Fruit fly (Drosophila melanogaster) whole organism, prepupa: ENCODE data around the gene Arl2.

ENCODE experiments used
- Blimp-1 ChIP-seq: fragments of 200-800 bp; sonication (Bioruptor generic); optimal IDR thresholded peaks from 3 replicates; lab custom pipeline; 2017; ENCODE audit warnings: missing biosample characterization, missing genetic modification characterization, mild to moderate bottlenecking, moderate library complexity, missing genetic modification reagents
- CG10631 ChIP-seq: fragments of 200-800 bp; sonication (Bioruptor generic); optimal IDR thresholded peaks from 2 replicates; lab custom pipeline; 2016; ENCODE audit warnings: missing biosample characterization, missing genetic modification characterization
- CG11762 ChIP-seq: fragments of 200-800 bp; sonication (Bioruptor generic); optimal IDR thresholded peaks from 3 replicates; lab custom pipeline; 2016; ENCODE audit warnings: missing biosample characterization, missing genetic modification characterization; ENCODE audit not compliant: insufficient read depth
- CG15336 ChIP-seq: fragments of 200-800 bp; sonication (Bioruptor generic); IDR thresholded peaks from 2 replicates; pipeline ENCODE4 v1.3.6; 2022; ENCODE audit warnings: missing biosample characterization, missing genetic modification characterization
- CG16779 ChIP-seq: fragments of 200-800 bp; sonication (Bioruptor generic); optimal IDR thresholded peaks from 3 replicates; lab custom pipeline; 2017; ENCODE audit warnings: missing biosample characterization, mild to moderate bottlenecking, missing genetic modification characterization
- CG32006 ChIP-seq: fragments of 200-800 bp; sonication (Bioruptor generic); optimal IDR thresholded peaks from 3 replicates; lab custom pipeline; 2017; ENCODE audit warnings: missing biosample characterization, mild to moderate bottlenecking, missing genetic modification characterization
- CG3919 ChIP-seq: fragments of 200-800 bp; sonication (Bioruptor generic); optimal IDR thresholded peaks from 3 replicates; lab custom pipeline; 2016; ENCODE audit warnings: missing biosample characterization, missing genetic modification characterization
- CG6163 ChIP-seq: fragments of 200-800 bp; sonication (Bioruptor generic); IDR thresholded peaks from 3 replicates; pipeline ENCODE4 v1.3.6; 2022; ENCODE audit warnings: missing biosample characterization, missing genetic modification characterization
- CG6792 ChIP-seq: fragments of 200-800 bp; sonication (Bioruptor generic); optimal IDR thresholded peaks from 3 replicates; lab custom pipeline; 2016; ENCODE audit warnings: missing biosample characterization, missing genetic modification characterization
- CG7368 ChIP-seq: fragments of 200-800 bp; sonication (Bioruptor generic); optimal IDR thresholded peaks from 3 replicates; lab custom pipeline; 2016; ENCODE audit warnings: missing biosample characterization, missing genetic modification characterization
- CG8319 ChIP-seq: fragments of 200-800 bp; sonication (Bioruptor generic); optimal IDR thresholded peaks from 3 replicates; lab custom pipeline; 2016; ENCODE audit warnings: missing biosample characterization, missing genetic modification characterization
- CG8632 ChIP-seq: fragments of 200-800 bp; sonication (Bioruptor generic); optimal IDR thresholded peaks from 3 replicates; lab custom pipeline; 2016; ENCODE audit warnings: missing biosample characterization, missing genetic modification characterization
- Eip78C ChIP-seq: fragments of 200-800 bp; sonication (Bioruptor generic); peaks from one replicate; lab custom pipeline; 2016; ENCODE audit warnings: missing biosample characterization, missing genetic modification characterization
- Eip93F ChIP-seq: fragments of 200-800 bp; sonication (Bioruptor generic); optimal IDR thresholded peaks from 2 replicates; lab custom pipeline; 2016; ENCODE audit warnings: missing biosample characterization, mild to moderate bottlenecking, missing genetic modification characterization
- Gug ChIP-seq: fragments of 200-800 bp; sonication (Bioruptor generic); IDR thresholded peaks from 2 replicates; pipeline ENCODE4 v1.3.6; 2022; ENCODE audit warnings: missing biosample characterization, missing genetic modification characterization
- Hr38 ChIP-seq: sonication (Bioruptor generic); optimal IDR thresholded peaks from 2 replicates; lab custom pipeline; 2016; ENCODE audit warnings: missing biosample characterization, missing genetic modification characterization
- Hr39 ChIP-seq: fragments of 200-800 bp; sonication (Bioruptor generic); optimal IDR thresholded peaks from 2 replicates; lab custom pipeline; 2016; ENCODE audit warnings: missing biosample characterization, missing genetic modification characterization
- Hr4 ChIP-seq: fragments of 200-800 bp; sonication (Bioruptor generic); optimal IDR thresholded peaks from 3 replicates; lab custom pipeline; 2016; ENCODE audit warnings: missing biosample characterization, missing genetic modification characterization
- Met ChIP-seq: fragments of 200-800 bp; sonication (Bioruptor generic); optimal IDR thresholded peaks from 3 replicates; lab custom pipeline; 2016; ENCODE audit warnings: missing biosample characterization, missing genetic modification characterization
- OdsH ChIP-seq: fragments of 200-800 bp; sonication (Bioruptor generic); optimal IDR thresholded peaks from 3 replicates; lab custom pipeline; 2016; ENCODE audit warnings: missing biosample characterization, missing genetic modification characterization
- Smox ChIP-seq: fragments of 200-800 bp; sonication (Bioruptor generic); optimal IDR thresholded peaks from 3 replicates; lab custom pipeline; 2016; ENCODE audit warnings: missing biosample characterization, missing genetic modification characterization
- Sox14 ChIP-seq: fragments of 200-800 bp; sonication (Bioruptor generic); optimal IDR thresholded peaks from 3 replicates; lab custom pipeline; 2016; ENCODE audit warnings: missing biosample characterization, missing genetic modification characterization
- Sox15 ChIP-seq: fragments of 200-800 bp; sonication (Bioruptor generic); optimal IDR thresholded peaks from 3 replicates; lab custom pipeline; 2016; ENCODE audit warnings: missing biosample characterization, missing genetic modification characterization
- cyc ChIP-seq: fragments of 200-800 bp; sonication (Bioruptor generic); optimal IDR thresholded peaks from 3 replicates; lab custom pipeline; 2016; ENCODE audit warnings: missing biosample characterization, missing genetic modification characterization
- dsx ChIP-seq: fragments of 200-800 bp; optimal IDR thresholded peaks from 3 replicates; lab custom pipeline; 2019; ENCODE audit warnings: missing biosample characterization, mild to moderate bottlenecking, missing genetic modification characterization, moderate library complexity; ENCODE audit not compliant: poor library complexity, severe bottlenecking
- eg ChIP-seq: fragments of 200-800 bp; sonication (Bioruptor generic); IDR thresholded peaks from 3 replicates; pipeline ENCODE4 v1.3.6; 2022; ENCODE audit warnings: missing biosample characterization, missing genetic modification characterization
- fd85E ChIP-seq: fragments of 200-800 bp; sonication (Bioruptor generic); optimal IDR thresholded peaks from 3 replicates; lab custom pipeline; 2016; ENCODE audit warnings: missing biosample characterization, missing genetic modification characterization
- fkh ChIP-seq: fragments of 200-800 bp; sonication (Bioruptor generic); optimal IDR thresholded peaks from 3 replicates; lab custom pipeline; 2017; ENCODE audit warnings: missing biosample characterization, mild to moderate bottlenecking, missing genetic modification characterization, moderate library complexity
- net ChIP-seq: fragments of 200-800 bp; sonication (Bioruptor generic); optimal IDR thresholded peaks from 3 replicates; lab custom pipeline; 2016; ENCODE audit warnings: missing biosample characterization, missing genetic modification characterization
- ss ChIP-seq, 2 experiments: fragments of 200-800 bp; sonication (Bioruptor generic); optimal IDR thresholded peaks; 2 replicates in 1 of 2; 3 replicates in 1 of 2; lab custom pipeline; 2017 to 2018; ENCODE audit warnings: mild to moderate bottlenecking in 2 of 2, missing biosample characterization in 2 of 2, missing genetic modification characterization in 2 of 2, moderate library complexity in 1 of 2
- svp ChIP-seq: fragments of 200-800 bp; sonication (Bioruptor generic); peaks from one replicate; lab custom pipeline; 2016; ENCODE audit warnings: missing biosample characterization, missing genetic modification characterization
- topi ChIP-seq: fragments of 200-800 bp; sonication (Bioruptor generic); optimal IDR thresholded peaks from 3 replicates; lab custom pipeline; 2016; ENCODE audit warnings: missing biosample characterization, missing genetic modification characterization
- vri ChIP-seq: fragments of 200-800 bp; sonication (Bioruptor generic); optimal IDR thresholded peaks from 3 replicates; lab custom pipeline; 2016; ENCODE audit warnings: missing biosample characterization, mild to moderate bottlenecking, missing genetic modification characterization

The Arl2 gene

DNA sequence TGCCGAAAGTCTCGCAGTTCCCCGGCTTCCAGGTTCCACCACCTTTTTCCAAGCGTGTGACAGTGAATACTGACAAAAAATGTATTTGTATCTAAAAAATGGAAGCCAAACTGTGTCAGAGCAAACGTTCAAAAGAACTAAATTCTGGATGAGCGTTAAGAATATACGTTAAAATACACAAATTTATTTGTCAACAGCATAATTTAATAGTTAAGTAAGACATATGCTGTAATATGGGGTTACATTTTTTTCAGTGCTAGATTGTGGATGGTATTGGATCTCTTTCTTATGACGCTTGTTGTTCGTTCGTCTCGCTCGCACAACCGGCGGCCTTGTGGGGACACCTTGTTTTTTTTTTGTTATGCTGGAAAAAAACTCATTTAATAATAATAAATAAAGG, 14.7 kb downstream of the Arl2 start (continued):
- no peak for TF ChIP-seq Hr38 (GFP tag; lab: Kevin White, UChicago)
- TF ChIP-seq fd85E = peak; percentile 48
- peak; percentile 94 for TF ChIP-seq CG6163 (GFP tag; lab: Robert Waterston, UW)
- peak; percentile 86 for TF ChIP-seq CG10631 (GFP tag; lab: Kevin White, UChicago)
- peak; percentile 97 for TF ChIP-seq Eip78C (GFP tag; lab: Kevin White, UChicago)
- TF ChIP-seq CG7368 (GFP tag; lab: Kevin White, UChicago) = peak; percentile 85
- peak; percentile 77 for TF ChIP-seq Gug (GFP tag; lab: Robert Waterston, UW)
- peak; percentile 75 for TF ChIP-seq dsx (GFP tag; lab: Kevin White, UChicago)
- TF ChIP-seq Smox (GFP tag; lab: Kevin White, UChicago) = peak; percentile 73
- TF ChIP-seq CG8632 (GFP tag; lab: Kevin White, UChicago) = peak; percentile 80
- TF ChIP-seq Hr39 (GFP tag; lab: Kevin White, UChicago) = peak; percentile 83
- peak; percentile 48 for TF ChIP-seq net
- peak; percentile 92 for TF ChIP-seq eg (GFP tag; lab: Robert Waterston, UW)
- no peak for TF ChIP-seq Eip93F (GFP tag; lab: Kevin White, UChicago)
- TF ChIP-seq CG15336 (GFP tag; lab: Robert Waterston, UW) = peak; percentile 92
- TF ChIP-seq topi (GFP tag; lab: Kevin White, UChicago) = peak; percentile 84

DNA sequence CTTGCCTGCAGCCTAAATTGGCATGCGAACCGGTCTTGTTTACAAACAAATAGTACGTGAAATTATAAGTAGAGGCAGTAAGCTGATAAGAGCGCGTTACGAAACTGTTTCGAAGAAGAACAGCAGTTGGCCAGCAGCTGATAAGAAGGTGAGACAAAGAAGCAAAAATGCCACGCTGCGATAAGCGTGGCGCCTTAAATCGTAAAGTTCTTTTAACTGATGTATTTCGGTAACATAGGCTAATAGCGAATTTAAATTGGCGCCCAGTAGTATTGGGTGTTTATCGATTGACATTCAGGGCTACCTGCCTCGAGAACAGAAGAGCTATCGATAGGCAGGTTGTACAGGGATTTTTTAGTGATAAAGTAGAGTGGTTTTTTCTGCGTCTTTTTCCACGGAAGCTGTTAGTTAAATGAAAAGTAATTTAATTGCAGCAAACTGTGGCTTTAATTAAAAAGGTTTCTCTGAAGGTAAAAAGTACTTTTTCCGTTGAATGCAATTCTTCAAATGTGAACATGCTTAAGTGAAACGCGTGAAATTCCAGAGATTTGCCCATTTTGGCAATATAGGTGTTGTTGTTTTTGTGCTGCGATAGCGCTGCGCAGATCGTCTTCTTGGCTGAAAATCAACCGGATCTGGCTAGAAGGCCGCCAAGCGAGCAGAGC, 15.9 kb downstream of the Arl2 start, which contains the start of gene stck:
Gene stck (plus strand): TSS at position 353 of the 665 bp plus-strand sequence.
- TF ChIP-seq ss (GFP tag; optimal IDR thresholded peaks at IDR 0.05; lab: Kevin White, UChicago) = no peak
- no peak for TF ChIP-seq CG3919 (GFP tag; lab: Kevin White, UChicago)
- no peak for TF ChIP-seq net
- peak; percentile 5 for TF ChIP-seq Sox14
- TF ChIP-seq fkh (GFP tag; lab: Kevin White, UChicago) = peak; percentile 1
- no peak for TF ChIP-seq Hr39 (GFP tag; lab: Kevin White, UChicago)
- no peak for TF ChIP-seq cyc
- TF ChIP-seq CG32006 (GFP tag; lab: Kevin White, UChicago) = no peak
- TF ChIP-seq vri (GFP tag; lab: Kevin White, UChicago) = peak; percentile 86
- TF ChIP-seq, all 60 proteins: peak for 3

DNA sequence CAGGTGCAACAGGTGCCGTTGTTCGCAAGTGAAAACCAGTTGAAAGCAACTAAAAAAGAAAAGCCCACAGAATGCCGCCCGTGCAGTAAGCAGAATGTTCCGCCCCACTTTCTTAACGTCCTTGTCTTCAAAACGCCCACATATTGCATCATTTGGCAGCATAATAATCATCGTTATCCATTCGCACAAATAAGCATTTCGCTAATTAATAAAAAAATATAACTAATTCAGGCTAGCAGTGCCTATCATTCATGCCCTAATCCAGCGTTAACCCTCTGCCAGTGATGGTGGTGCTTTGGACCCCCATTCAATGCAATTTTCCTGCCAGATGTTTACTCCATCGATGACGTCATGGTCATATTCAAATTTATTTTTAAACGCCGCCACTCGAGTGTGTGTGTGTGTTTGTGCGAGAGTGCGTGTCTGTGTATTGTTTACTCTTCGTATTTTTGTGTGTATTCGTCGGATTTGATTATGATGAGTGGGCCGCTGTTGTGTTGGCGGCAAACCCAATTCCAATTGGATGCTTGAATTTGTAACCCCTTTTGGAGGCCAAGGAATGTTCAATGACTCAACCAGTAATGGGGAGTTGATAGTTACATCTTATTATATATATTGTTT, 16.6 kb downstream of the Arl2 start:
- TF ChIP-seq Eip78C (GFP tag; lab: Kevin White, UChicago) = peak; percentile 80
- peak; percentile 86 for TF ChIP-seq vri (GFP tag; lab: Kevin White, UChicago)
- TF ChIP-seq eg (GFP tag; lab: Robert Waterston, UW) = no peak
- no peak for TF ChIP-seq Blimp-1 (GFP tag; lab: Kevin White, UChicago)
- no peak for TF ChIP-seq Met
- TF ChIP-seq CG11762 (GFP tag; lab: Kevin White, UChicago) = no peak
- no peak for TF ChIP-seq CG16779
- no peak for TF ChIP-seq OdsH (GFP tag; lab: Kevin White, UChicago)
- TF ChIP-seq Sox15 (GFP tag; lab: Kevin White, UChicago) = no peak
- peak; percentile 67 for TF ChIP-seq svp (GFP tag; lab: Kevin White, UChicago)
- TF ChIP-seq Smox (GFP tag; lab: Kevin White, UChicago) = no peak
- peak; percentile 90 for TF ChIP-seq fkh (GFP tag; lab: Kevin White, UChicago)
- TF ChIP-seq CG8632 (GFP tag; lab: Kevin White, UChicago) = no peak
- TF ChIP-seq CG8319 = no peak
- TF ChIP-seq Hr4 (GFP tag; lab: Kevin White, UChicago) = no peak
- peak; percentile 39 for TF ChIP-seq net

DNA sequence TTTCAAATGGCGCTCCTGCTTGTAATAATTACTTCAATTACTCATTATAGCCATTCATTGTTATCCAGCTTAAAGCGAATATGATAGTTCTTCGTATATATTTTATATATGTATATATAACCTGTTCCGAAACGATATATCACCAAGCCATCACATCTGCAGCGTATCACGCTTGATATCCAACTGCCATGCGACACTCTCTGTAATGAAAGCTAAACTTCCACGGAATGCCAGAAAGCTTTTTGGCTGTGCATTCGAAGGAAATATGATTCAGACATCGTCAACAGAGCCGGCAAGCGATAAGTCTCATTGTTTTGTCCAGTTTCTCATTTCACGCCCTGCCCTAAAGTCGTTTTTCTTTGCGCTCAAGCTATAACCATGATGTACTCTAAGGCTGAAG, 17.1 kb downstream of the Arl2 start:
- TF ChIP-seq CG6792 (GFP tag; lab: Kevin White, UChicago) (no peak), Eip78C (GFP tag; lab: Kevin White, UChicago) (peak; percentile 24)
